Worm (Caenorhabditis elegans): ENCODE results near the gene thoc-2.

DNA sequence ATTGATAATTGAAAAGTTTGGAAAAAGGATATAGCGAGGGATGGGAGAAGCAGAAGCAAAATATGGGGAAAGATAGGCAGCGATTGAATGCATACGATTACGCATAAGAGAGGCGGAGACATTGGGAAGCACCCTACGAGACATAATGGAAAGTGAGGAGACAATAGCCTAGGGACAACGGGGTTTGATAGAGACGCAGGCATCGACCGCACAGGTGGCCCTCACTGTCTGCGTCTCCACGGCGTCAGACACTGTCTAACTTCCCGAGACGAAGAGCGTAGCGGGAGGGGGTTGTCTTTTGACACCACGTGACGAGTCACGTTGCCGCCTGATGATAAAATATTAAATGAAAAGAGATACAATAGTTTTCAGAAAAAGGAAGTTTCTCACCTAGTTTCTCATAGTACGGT is 53.2 kb downstream of the thoc-2 start:
- peak; percentile 92 for TF ChIP-seq pha-4 (GFP tag; IDR thresholded peaks at IDR 0.05)
- TF ChIP-seq pha-4 (tag; optimal IDR thresholded peaks at IDR 0.05): no peak
- no peak for TF ChIP-seq unc-39 (tag; optimal IDR thresholded peaks at IDR 0.05)
- TF ChIP-seq lin-39 (tag; optimal IDR thresholded peaks at IDR 0.05): no peak

Data from whole organism, L4 larva.